Worm (Caenorhabditis elegans) whole organism, early embryonic: ENCODE results near the gene clec-227.

Source experiments
- B0310.2 ChIP-seq: sonication (generic microtip); optimal IDR thresholded peaks from 2 replicates; lab custom pipeline; 2016; ENCODE audit warnings: mild to moderate bottlenecking, missing genetic modification characterization, missing compliant biosample characterization
- F13C5.2 ChIP-seq: sonication (generic microtip); optimal IDR thresholded peaks from 2 replicates; lab custom pipeline; 2017; ENCODE audit warnings: mild to moderate bottlenecking, missing genetic modification characterization, inconsistent platforms, missing compliant biosample characterization
- aly-1 ChIP-seq: sonication (generic microtip); optimal IDR thresholded peaks from 2 replicates; lab custom pipeline; 2016; ENCODE audit warnings: missing genetic modification characterization, missing compliant biosample characterization
- ama-1 ChIP-seq: fragments of 150-350 bp; optimal IDR thresholded peaks from 2 replicates; lab custom pipeline; 2014
- ceh-13 ChIP-seq: fragments of 200-800 bp; sonication (Bioruptor generic); optimal IDR thresholded peaks from 2 replicates; lab custom pipeline; 2018; ENCODE audit warnings: mild to moderate bottlenecking, missing genetic modification characterization, missing compliant biosample characterization
- ets-7 ChIP-seq: sonication (generic microtip); optimal IDR thresholded peaks from 2 replicates; lab custom pipeline; 2016; ENCODE audit warnings: missing genotype, missing genetic modification characterization, missing compliant biosample characterization
- flt-1 ChIP-seq: fragments of 200-800 bp; sonication (Bioruptor generic); IDR thresholded peaks from 2 replicates; pipeline ENCODE4 v1.3.6; 2022; ENCODE audit warnings: missing genetic modification characterization, missing compliant biosample characterization
- hmbx-1 ChIP-seq: sonication (generic microtip); optimal IDR thresholded peaks from 2 replicates; lab custom pipeline; 2016; ENCODE audit warnings: mild to moderate bottlenecking, missing genetic modification characterization, missing compliant biosample characterization
- hmg-4 ChIP-seq: fragments of 200-800 bp; sonication (Bioruptor generic); optimal IDR thresholded peaks from 2 replicates; lab custom pipeline; 2018; ENCODE audit warnings: mild to moderate bottlenecking, missing genetic modification characterization, missing compliant biosample characterization
- hnd-1 ChIP-seq: sonication (generic microtip); optimal IDR thresholded peaks from 2 replicates; lab custom pipeline; 2016; ENCODE audit warnings: missing genetic modification characterization, missing compliant biosample characterization
- scrt-1 ChIP-seq: fragments of 200-800 bp; sonication (Bioruptor generic); IDR thresholded peaks from 2 replicates; pipeline ENCODE4 v1.3.6; 2022; ENCODE audit warnings: missing genetic modification characterization, missing compliant biosample characterization
- tbx-37 ChIP-seq: fragments of 200-800 bp; sonication (Bioruptor generic); conservative IDR thresholded peaks from 2 replicates; pipeline ENCODE4 v1.3.6; 2022; ENCODE audit warnings: missing genetic modification reagents, missing genetic modification characterization, missing compliant biosample characterization

ce11 chrV:14504120-14504519 is 31.8 kb downstream of the clec-227 start:
- TF ChIP-seq hmbx-1 (tag; lab: Kevin White, UChicago), result no peak
- no peak for TF ChIP-seq aly-1 (tag; lab: Kevin White, UChicago)
- TF ChIP-seq ama-1, result no peak
- TF ChIP-seq tbx-37, result no peak
- no peak for TF ChIP-seq ets-7 (tag; lab: Kevin White, UChicago)
- TF ChIP-seq hmg-4 (GFP tag; lab: Kevin White, UChicago), result no peak
- TF ChIP-seq F13C5.2 (tag; lab: Kevin White, UChicago), result no peak
- no peak for TF ChIP-seq scrt-1
- no peak for TF ChIP-seq ceh-13
- TF ChIP-seq B0310.2 (tag; lab: Kevin White, UChicago), result no peak
- TF ChIP-seq hnd-1 (tag; lab: Kevin White, UChicago), result no peak
- no peak for TF ChIP-seq flt-1
